Fruit fly (Drosophila melanogaster) whole organism, embryonic: Measurements from ENCODE around the gene CG18135.
A peak's percentile ranks its signal among the peaks of the same experiment; 100 is the strongest.

Experiments used
- ATbp ChIP-seq: fragments of 200-800 bp; sonication (Bioruptor generic); optimal IDR thresholded peaks from 2 replicates; lab custom pipeline; 2017; ENCODE audit warnings: missing biosample characterization, mild to moderate bottlenecking, missing genetic modification characterization, missing genetic modification reagents
- Aef1 ChIP-seq: fragments of 200-800 bp; sonication (Bioruptor generic); IDR thresholded peaks from 3 replicates; pipeline ENCODE4 v1.3.6; 2022; ENCODE audit warnings: missing biosample characterization, missing genetic modification characterization
- BtbVII ChIP-seq: fragments of 200-800 bp; sonication (Bioruptor generic); optimal IDR thresholded peaks from 3 replicates; lab custom pipeline; 2017; ENCODE audit warnings: missing biosample characterization, mild to moderate bottlenecking, missing genetic modification characterization
- CG10543 ChIP-seq: fragments of 200-800 bp; sonication (Bioruptor generic); optimal IDR thresholded peaks from 3 replicates; lab custom pipeline; 2017; ENCODE audit warnings: missing biosample characterization, mild to moderate bottlenecking, missing genetic modification characterization, moderate library complexity
- CG11398 ChIP-seq: fragments of 200-800 bp; sonication (Bioruptor generic); optimal IDR thresholded peaks from 2 replicates; lab custom pipeline; 2016; ENCODE audit warnings: missing biosample characterization, missing genetic modification characterization
- CG11560 ChIP-seq: fragments of 200-800 bp; sonication (Bioruptor generic); IDR thresholded peaks from 3 replicates; pipeline ENCODE4 v1.3.6; 2022; ENCODE audit warnings: missing biosample characterization, missing genetic modification characterization
- CG12769 ChIP-seq: fragments of 200-800 bp; sonication (Bioruptor generic); optimal IDR thresholded peaks from 2 replicates; lab custom pipeline; 2019; ENCODE audit warnings: missing biosample characterization, mild to moderate bottlenecking, missing genetic modification characterization, moderate library complexity
- CG13775 ChIP-seq: fragments of 200-800 bp; sonication (Bioruptor generic); optimal IDR thresholded peaks from 3 replicates; lab custom pipeline; 2017; ENCODE audit warnings: missing biosample characterization, mild to moderate bottlenecking, missing genetic modification characterization
- CG1602 ChIP-seq: fragments of 200-800 bp; sonication (Bioruptor generic); optimal IDR thresholded peaks from 3 replicates; lab custom pipeline; 2016; ENCODE audit warnings: missing biosample characterization, missing genetic modification characterization
- CG31388 ChIP-seq: fragments of 200-800 bp; sonication (Bioruptor generic); optimal IDR thresholded peaks from 2 replicates; lab custom pipeline; 2016; ENCODE audit warnings: missing biosample characterization, missing genetic modification characterization
- CG33557 ChIP-seq: fragments of 200-800 bp; sonication (Bioruptor generic); optimal IDR thresholded peaks from 2 replicates; lab custom pipeline; 2019; ENCODE audit warnings: missing biosample characterization, mild to moderate bottlenecking, missing genetic modification characterization, moderate library complexity
- CG34224 ChIP-seq: fragments of 200-800 bp; sonication (Bioruptor generic); IDR thresholded peaks from 3 replicates; pipeline ENCODE4 v1.3.6; 2022; ENCODE audit warnings: missing biosample characterization, missing genetic modification characterization; ENCODE audit not compliant: partially characterized antibody
- CG43689 ChIP-seq: fragments of 200-800 bp; sonication (Bioruptor generic); IDR thresholded peaks from 2 replicates; pipeline ENCODE4 v1.3.6; 2022; ENCODE audit warnings: missing biosample characterization, missing genetic modification characterization
- CG4820 ChIP-seq: fragments of 200-800 bp; sonication (Bioruptor generic); optimal IDR thresholded peaks from 3 replicates; lab custom pipeline; 2016; ENCODE audit warnings: missing biosample characterization, missing genetic modification characterization
- CG4854 ChIP-seq: fragments of 200-800 bp; sonication (Bioruptor generic); optimal IDR thresholded peaks from 2 replicates; lab custom pipeline; 2016; ENCODE audit warnings: missing biosample characterization, missing genetic modification characterization, inconsistent platforms
- CG6175 ChIP-seq: fragments of 200-800 bp; sonication (Bioruptor generic); IDR thresholded peaks from 3 replicates; pipeline ENCODE4 v1.3.6; 2022; ENCODE audit warnings: missing biosample characterization, missing genetic modification characterization
- CG6272 ChIP-seq: fragments of 200-800 bp; sonication (Bioruptor generic); IDR thresholded peaks from 2 replicates; pipeline ENCODE4 v1.3.6; 2022; ENCODE audit warnings: missing biosample characterization, missing genetic modification characterization
- CG7372 ChIP-seq: fragments of 200-800 bp; sonication (Bioruptor generic); IDR thresholded peaks from 2 replicates; pipeline ENCODE4 v1.3.6; 2022; ENCODE audit warnings: missing biosample characterization, missing genetic modification characterization
- CG8290 ChIP-seq, 3 experiments: fragments of 200-800 bp; sonication (Bioruptor generic); optimal IDR thresholded peaks; 2 replicates each; lab custom pipeline; 2016 to 2019; ENCODE audit warnings: missing biosample characterization in 3 of 3, missing genetic modification characterization in 3 of 3, mild to moderate bottlenecking in 2 of 3, moderate library complexity in 1 of 3
- CTCF ChIP-seq: fragments of 200-800 bp; sonication (Bioruptor generic); optimal IDR thresholded peaks from 2 replicates; lab custom pipeline; 2017; ENCODE audit warnings: missing biosample characterization, mild to moderate bottlenecking, missing genetic modification characterization, moderate library complexity
- Dad ChIP-seq: fragments of 200-800 bp; sonication (Bioruptor generic); optimal IDR thresholded peaks from 3 replicates; lab custom pipeline; 2016; ENCODE audit warnings: missing biosample characterization, missing genetic modification characterization
- Deaf1 ChIP-seq: fragments of 200-800 bp; optimal IDR thresholded peaks from 3 replicates; lab custom pipeline; 2019; ENCODE audit warnings: missing biosample characterization, mild to moderate bottlenecking, missing genetic modification characterization, moderate library complexity
- Dek ChIP-seq: fragments of 200-800 bp; sonication (Bioruptor generic); optimal IDR thresholded peaks from 3 replicates; lab custom pipeline; 2019; ENCODE audit warnings: missing biosample characterization, mild to moderate bottlenecking, missing genetic modification characterization, moderate library complexity
- Drgx ChIP-seq: fragments of 200-800 bp; sonication (Bioruptor generic); IDR thresholded peaks from 2 replicates; pipeline ENCODE4 v1.3.6; 2022; ENCODE audit warnings: missing biosample characterization, missing genetic modification characterization
- Hand ChIP-seq: fragments of 200-800 bp; sonication (Bioruptor generic); optimal IDR thresholded peaks from 2 replicates; lab custom pipeline; 2017; ENCODE audit warnings: mild to moderate bottlenecking, missing biosample characterization, missing genetic modification reagents, missing genetic modification characterization
- Hr78 ChIP-seq, 2 experiments: fragments of 200-800 bp in 1 of 2; fragments of >200 bp in 1 of 2; sonication (Bioruptor generic) in 1 of 2; optimal IDR thresholded peaks; 2 replicates each; lab custom pipeline; 2017 to 2019; ENCODE audit warnings: missing biosample characterization in 2 of 2, missing genetic modification characterization in 2 of 2, mild to moderate bottlenecking in 1 of 2, moderate library complexity in 1 of 2
- Lpt ChIP-seq: fragments of >200 bp; optimal IDR thresholded peaks from 2 replicates; lab custom pipeline; 2018; ENCODE audit warnings: missing biosample characterization, missing genetic modification characterization
- Rfx ChIP-seq: fragments of 200-800 bp; sonication (Bioruptor generic); IDR thresholded peaks from 2 replicates; pipeline ENCODE4 v1.3.6; 2022; ENCODE audit warnings: missing biosample characterization, missing genetic modification characterization
- Scr ChIP-seq: fragments of 200-800 bp; sonication (Bioruptor generic); IDR thresholded peaks from 2 replicates; pipeline ENCODE4 v1.3.6; 2022; ENCODE audit warnings: missing biosample characterization, missing genetic modification characterization; ENCODE audit not compliant: partially characterized antibody
- Six4 ChIP-seq: fragments of 200-800 bp; sonication (Bioruptor generic); optimal IDR thresholded peaks from 2 replicates; lab custom pipeline; 2016; ENCODE audit warnings: missing biosample characterization, missing genetic modification characterization
- Sry-β ChIP-seq: fragments of 200-800 bp; sonication (Bioruptor generic); optimal IDR thresholded peaks from 2 replicates; lab custom pipeline; 2018; ENCODE audit warnings: missing biosample characterization, mild to moderate bottlenecking, missing genetic modification characterization, moderate library complexity
- ara ChIP-seq: fragments of 200-800 bp; sonication (Bioruptor generic); IDR thresholded peaks from 2 replicates; pipeline ENCODE4 v1.3.6; 2022; ENCODE audit warnings: missing biosample characterization, missing genetic modification characterization
- bbx ChIP-seq: fragments of 200-800 bp; sonication (Bioruptor generic); IDR thresholded peaks from 2 replicates; pipeline ENCODE4 v1.3.6; 2022; ENCODE audit warnings: missing biosample characterization, missing genetic modification characterization; ENCODE audit not compliant: partially characterized antibody
- bigmax ChIP-seq: fragments of 200-800 bp; sonication (Bioruptor generic); optimal IDR thresholded peaks from 2 replicates; lab custom pipeline; 2018; ENCODE audit warnings: missing biosample characterization, mild to moderate bottlenecking, missing genetic modification characterization
- btn ChIP-seq: fragments of 200-800 bp; sonication (Bioruptor generic); optimal IDR thresholded peaks from 2 replicates; lab custom pipeline; 2016; ENCODE audit warnings: missing biosample characterization, missing genetic modification characterization
- chm ChIP-seq: fragments of 200-800 bp; sonication (Bioruptor generic); IDR thresholded peaks from 2 replicates; pipeline ENCODE4 v1.3.6; 2022; ENCODE audit warnings: missing biosample characterization, missing genetic modification characterization
- eve ChIP-seq, 2 experiments: fragments of >200 bp; optimal IDR thresholded peaks; 2 replicates each; lab custom pipeline; 2017; ENCODE audit warnings: missing biosample characterization in 2 of 2, missing genetic modification characterization in 2 of 2
- ftz-f1 ChIP-seq: fragments of 200-800 bp; sonication (Bioruptor generic); optimal IDR thresholded peaks from 2 replicates; lab custom pipeline; 2016; ENCODE audit warnings: missing biosample characterization, missing genetic modification characterization
- gcm ChIP-seq: fragments of 200-800 bp; sonication (Bioruptor generic); optimal IDR thresholded peaks from 2 replicates; lab custom pipeline; 2019; ENCODE audit warnings: missing biosample characterization, mild to moderate bottlenecking, missing genetic modification characterization, moderate library complexity
- knrl ChIP-seq: fragments of 200-800 bp; sonication (Bioruptor generic); IDR thresholded peaks from 3 replicates; pipeline ENCODE4 v1.3.6; 2022; ENCODE audit warnings: missing biosample characterization, missing genetic modification characterization; ENCODE audit not compliant: partially characterized antibody
- lola ChIP-seq, 3 experiments: fragments of >200 bp in 2 of 3; fragments of 200-800 bp in 1 of 3; sonication (Bioruptor generic) in 1 of 3; optimal IDR thresholded peaks; 2 replicates each; lab custom pipeline; 2017 to 2019; ENCODE audit warnings: missing biosample characterization in 3 of 3, missing genetic modification characterization in 3 of 3, mild to moderate bottlenecking in 1 of 3, moderate library complexity in 1 of 3
- lov ChIP-seq, 2 experiments: fragments of 200-800 bp in 1 of 2; fragments of >200 bp in 1 of 2; sonication (Bioruptor generic) in 1 of 2; IDR thresholded peaks in 1 of 2; optimal IDR thresholded peaks in 1 of 2; 2 replicates in 1 of 2; 3 replicates in 1 of 2; pipeline versions ENCODE4 v1.3.6 to Lab custom; 2017 to 2022; ENCODE audit warnings: missing biosample characterization in 1 of 2, missing genetic modification characterization in 1 of 2
- odd ChIP-seq: fragments of 200-800 bp; sonication (Bioruptor generic); optimal IDR thresholded peaks from 2 replicates; lab custom pipeline; 2017; ENCODE audit warnings: missing biosample characterization, mild to moderate bottlenecking, missing genetic modification characterization
- onecut ChIP-seq: fragments of 200-800 bp; sonication (Bioruptor generic); IDR thresholded peaks from 2 replicates; pipeline ENCODE4 v1.3.6; 2022; ENCODE audit warnings: missing biosample characterization, missing genetic modification characterization
- pros ChIP-seq: fragments of 200-800 bp; sonication (Bioruptor generic); optimal IDR thresholded peaks from 3 replicates; lab custom pipeline; 2019; ENCODE audit warnings: missing biosample characterization, mild to moderate bottlenecking, missing genetic modification characterization, moderate library complexity
- salm ChIP-seq: fragments of 200-800 bp; sonication (Bioruptor generic); optimal IDR thresholded peaks from 2 replicates; lab custom pipeline; 2018; ENCODE audit warnings: missing biosample characterization, mild to moderate bottlenecking, missing genetic modification characterization
- seq ChIP-seq: fragments of 200-800 bp; sonication (Bioruptor generic); IDR thresholded peaks from 2 replicates; pipeline ENCODE4 v1.3.6; 2022; ENCODE audit warnings: missing biosample characterization, missing genetic modification characterization
- shn ChIP-seq: fragments of 200-800 bp; sonication (Bioruptor generic); optimal IDR thresholded peaks from 3 replicates; lab custom pipeline; 2016; ENCODE audit warnings: missing biosample characterization, missing genetic modification characterization
- unc-4 ChIP-seq: fragments of 200-800 bp; sonication (Bioruptor generic); IDR thresholded peaks from 2 replicates; pipeline ENCODE4 v1.3.6; 2022; ENCODE audit warnings: missing biosample characterization, missing genetic modification characterization; ENCODE audit not compliant: partially characterized antibody
- wdn ChIP-seq: fragments of 200-800 bp; sonication (Bioruptor generic); IDR thresholded peaks from 2 replicates; pipeline ENCODE4 v1.3.6; 2022; ENCODE audit warnings: missing biosample characterization, missing genetic modification characterization

CG18135 gene

DNA sequence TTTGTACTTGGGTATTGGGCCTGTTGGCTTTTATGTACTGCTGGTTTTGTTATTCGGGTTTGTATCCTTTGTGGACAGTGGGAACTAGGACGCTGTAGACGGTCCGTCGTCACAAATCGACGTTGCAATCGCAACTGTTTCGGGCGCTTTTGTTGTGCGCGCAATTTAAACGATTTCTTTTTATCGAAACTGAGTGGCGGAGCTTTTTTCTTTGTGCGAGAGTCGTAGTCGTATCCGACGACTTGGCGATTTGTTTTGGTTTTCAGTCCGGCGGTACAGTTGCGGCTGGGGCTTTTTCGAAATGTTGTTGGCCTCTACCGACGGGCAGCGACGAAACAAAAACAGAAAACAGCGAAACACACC lies 2.4 kb downstream of the CG18135 start (continued):
- TF ChIP-seq CG34224 (GFP tag; lab: Robert Waterston, UW) (0 out of 3 replicates have a peak, but pooled peaks have one; percentile 26), CG6175 (GFP tag; lab: Robert Waterston, UW) (no peak), bigmax (GFP tag; lab: Kevin White, UChicago) (no peak), Drgx (GFP tag; lab: Robert Waterston, UW) (no peak), eve (GFP tag; optimal IDR thresholded peaks at IDR 0.05; lab: Kevin White, UChicago) (no peak), shn (GFP tag; lab: Kevin White, UChicago) (no peak), lov (optimal IDR thresholded peaks at IDR 0.05; lab: Kevin White, UChicago) (no peak), lov (GFP tag; IDR thresholded peaks at IDR 0.05; lab: Robert Waterston, UW) (no peak), CG8290 (GFP tag; optimal IDR thresholded peaks at IDR 0.05; lab: Kevin White, UChicago) (no peak), CG8290 (tag; optimal IDR thresholded peaks at IDR 0.05; lab: Kevin White, UChicago) (peak in 1 of 2 experiments; percentile 11), Aef1 (GFP tag; lab: Robert Waterston, UW) (no peak), seq (GFP tag; lab: Robert Waterston, UW) (peak; percentile 13; the same call in 1 of the 2 replicates), CG43689 (GFP tag; lab: Robert Waterston, UW) (no peak), ftz-f1 (GFP tag; lab: Kevin White, UChicago) (no peak), CG31388 (GFP tag; lab: Kevin White, UChicago) (no peak), Dek (tag; lab: Kevin White, UChicago) (no peak), onecut (GFP tag; lab: Robert Waterston, UW) (no peak; the same call in 1 of the 2 replicates), CG12769 (tag; lab: Kevin White, UChicago) (no peak), lola (GFP tag; optimal IDR thresholded peaks at IDR 0.05; lab: Kevin White, UChicago) (no peak), CG11560 (tag; lab: Robert Waterston, UW) (no peak), btn (GFP tag; lab: Kevin White, UChicago) (no peak), CG1602 (GFP tag; lab: Kevin White, UChicago) (no peak), CG4820 (GFP tag; lab: Kevin White, UChicago) (no peak), Hr78 (GFP tag; optimal IDR thresholded peaks at IDR 0.05; lab: Kevin White, UChicago) (no peak), CG4854 (GFP tag; lab: Kevin White, UChicago) (no peak), CTCF (GFP tag; lab: Kevin White, UChicago) (peak; percentile 51), Six4 (GFP tag; lab: Kevin White, UChicago) (no peak), Rfx (GFP tag; lab: Robert Waterston, UW) (no peak), Dad (GFP tag; lab: Kevin White, UChicago) (no peak), pros (GFP tag; lab: Kevin White, UChicago) (no peak), CG6272 (GFP tag; lab: Robert Waterston, UW) (no peak), Hand (no peak), gcm (no peak), Lpt (GFP tag; lab: Kevin White, UChicago) (no peak), bbx (GFP tag; lab: Robert Waterston, UW) (peak; percentile 27; the same call in 1 of the 2 replicates), Sry-β (GFP tag; lab: Kevin White, UChicago) (no peak), CG33557 (GFP tag; lab: Kevin White, UChicago) (no peak), Scr (GFP tag; lab: Robert Waterston, UW) (0 out of 2 replicates have a peak, but pooled peaks have one; percentile 9), CG11398 (GFP tag; lab: Kevin White, UChicago) (no peak), CG13775 (no peak), wdn (GFP tag; lab: Robert Waterston, UW) (peak; percentile 77), Deaf1 (peak; percentile 88), odd (GFP tag; lab: Kevin White, UChicago) (no peak), salm (tag; lab: Kevin White, UChicago) (no peak), chm (GFP tag; lab: Robert Waterston, UW) (no peak; the same call in 1 of the 2 replicates), knrl (GFP tag; lab: Robert Waterston, UW) (no peak), ATbp (GFP tag; lab: Kevin White, UChicago) (no peak), BtbVII (GFP tag; lab: Kevin White, UChicago) (no peak), unc-4 (GFP tag; lab: Robert Waterston, UW) (0 out of 2 replicates have a peak, but pooled peaks have one; percentile 24), CG7372 (peak; percentile 28; the same call in 1 of the 2 replicates), ara (GFP tag; lab: Robert Waterston, UW) (0 out of 2 replicates have a peak, but pooled peaks have one; percentile 25), CG10543 (peak; percentile 13)
